Worm (Caenorhabditis elegans): Measurements from ENCODE around the gene C01F1.5.

C01F1.5 gene

ce11 chrII:4235959-4236358 is 45.7 kb downstream of the C01F1.5 start, which contains the start of gene fbxc-43:
TSS of gene fbxc-43 (minus strand) at chrII:4235996.
- no peak for TF ChIP-seq unc-62 (GFP tag; optimal IDR thresholded peaks at IDR 0.05)

ce11 chrII:4230816-4231435 is 50.7 kb downstream of the C01F1.5 start, which contains the start of gene C16A11.10:
TSS of gene C16A11.10 (plus strand) at chrII:4231385.
- TF ChIP-seq unc-62 (GFP tag; optimal IDR thresholded peaks at IDR 0.05), result no peak

Measured in whole organism, dauer.